Worm (Caenorhabditis elegans) whole organism, L3 larva: ENCODE results near the gene R03H10.2.

ENCODE experiments used
- fos-1 ChIP-seq: fragments of 150-350 bp; optimal IDR thresholded peaks from 2 replicates; lab custom pipeline; 2014; ENCODE audit warnings: missing biosample characterization, missing genetic modification characterization
- unc-62 ChIP-seq: fragments of 150-350 bp; sonication (generic microtip); optimal IDR thresholded peaks from 4 replicates; lab custom pipeline; 2014; ENCODE audit warnings: missing biosample characterization, missing genetic modification reagents, missing genetic modification characterization

ce11 chrII:4146039-4146438 lies 9.5 kb upstream of the R03H10.2 start, which contains the start of gene F56D3.1:
- no peak for TF ChIP-seq unc-62 (GFP tag; lab: Kevin White, UChicago)
- no peak for TF ChIP-seq fos-1 (tag; lab: Kevin White, UChicago)
